Fruit fly (Drosophila melanogaster): ENCODE data around the gene Rpp20.

dm6 chrX:19717988-19718973, 25.9 kb upstream of the Rpp20 start, which contains the start of gene CG12531:
- TF ChIP-seq Mnt (GFP tag; optimal IDR thresholded peaks at IDR 0.05) (no peak), Crg-1 (GFP tag; optimal IDR thresholded peaks at IDR 0.05) (no peak), ovo (GFP tag; optimal IDR thresholded peaks at IDR 0.05) (no peak), bab1 (GFP tag; optimal IDR thresholded peaks at IDR 0.05) (no peak), kay (GFP tag; ENCODE audit: borderline replicate concordance) (no peak), CG11617 (GFP tag; optimal IDR thresholded peaks at IDR 0.05) (no peak), cic (GFP tag; optimal IDR thresholded peaks at IDR 0.05) (no peak), CG7045 (GFP tag; optimal IDR thresholded peaks at IDR 0.05) (no peak)
